Fruit fly (Drosophila melanogaster): Measurements from ENCODE around the gene CG13287.

Gene CG13287

dm6 chr3L:5932363-5932914 is 50.3 kb downstream of the CG13287 start, which contains the start of gene Rcc1 (continued):
- TF ChIP-seq dm (GFP tag; optimal IDR thresholded peaks at IDR 0.05) (peak; percentile 56), repo (GFP tag; optimal IDR thresholded peaks at IDR 0.05) (peak; percentile 9), ac (GFP tag; optimal IDR thresholded peaks at IDR 0.05) (peak; percentile 16), CG9932 (GFP tag; IDR thresholded peaks at IDR 0.05) (peak; percentile 43; the same call in 1 of the 2 replicates), chn (GFP tag; optimal IDR thresholded peaks at IDR 0.05) (peak; percentile 3), bigmax (GFP tag; optimal IDR thresholded peaks at IDR 0.05) (peak; percentile 94), fru (optimal IDR thresholded peaks at IDR 0.05) (no peak), dmrt11E (tag; optimal IDR thresholded peaks at IDR 0.05) (peak; percentile 24), Hsf (GFP tag; optimal IDR thresholded peaks at IDR 0.05) (peak; percentile 27), phol (tag; optimal IDR thresholded peaks at IDR 0.05) (peak; percentile 71), CG33213 (GFP tag; optimal IDR thresholded peaks at IDR 0.05) (peak; percentile 63), pzg (GFP tag; optimal IDR thresholded peaks at IDR 0.05) (peak; percentile 90), Sin3A (optimal IDR thresholded peaks at IDR 0.05) (peak; percentile 98), gsb-n (tag; optimal IDR thresholded peaks at IDR 0.05) (peak; percentile 2), YL-1 (GFP tag; optimal IDR thresholded peaks at IDR 0.05) (peak; percentile 28), BEAF-32 (GFP tag; optimal IDR thresholded peaks at IDR 0.05) (peak; percentile 74), amos (GFP tag; IDR thresholded peaks at IDR 0.05; ENCODE audit: partially characterized antibody) (peak; percentile 45), gfzf (GFP tag; optimal IDR thresholded peaks at IDR 0.05) (peak; percentile 70), CG3163 (GFP tag; optimal IDR thresholded peaks at IDR 0.05) (peak; percentile 30), CG30431 (GFP tag; optimal IDR thresholded peaks at IDR 0.05) (no peak), CG4360 (GFP tag; IDR thresholded peaks at IDR 0.05) (no peak), Myb (GFP tag; optimal IDR thresholded peaks at IDR 0.05) (peak; percentile 64), otp (GFP tag; IDR thresholded peaks at IDR 0.05) (0 out of 3 replicates have a peak, but pooled peaks have one; percentile 9), CG6854 (GFP tag; optimal IDR thresholded peaks at IDR 0.05) (no peak), pho (GFP tag; optimal IDR thresholded peaks at IDR 0.05) (peak; percentile 42), Bdp1 (GFP tag; optimal IDR thresholded peaks at IDR 0.05) (peak; percentile 10), NFAT (GFP tag; IDR thresholded peaks at IDR 0.05) (no peak), E2f2 (GFP tag; IDR thresholded peaks at IDR 0.05) (peak; percentile 94), CG10267 (tag; optimal IDR thresholded peaks at IDR 0.05) (peak; percentile 69), jumu (GFP tag; optimal IDR thresholded peaks at IDR 0.05) (peak; percentile 34), dpn (GFP tag; optimal IDR thresholded peaks at IDR 0.05) (peak; percentile 14 to 24), Abd-B (GFP tag; optimal IDR thresholded peaks at IDR 0.05) (no peak), NC2β (GFP tag; optimal IDR thresholded peaks at IDR 0.05) (peak; percentile 21), grn (GFP tag; optimal IDR thresholded peaks at IDR 0.05) (no peak), CG1603 (tag; optimal IDR thresholded peaks at IDR 0.05) (peak; percentile 80), unc-4 (GFP tag; IDR thresholded peaks at IDR 0.05; ENCODE audit: partially characterized antibody) (peak; percentile 64), da (GFP tag; optimal IDR thresholded peaks at IDR 0.05) (peak; percentile 79), CG10274 (GFP tag; optimal IDR thresholded peaks at IDR 0.05) (no peak), lola (GFP tag; optimal IDR thresholded peaks at IDR 0.05) (peak in 1 of 3 experiments; percentile 14), ERR (GFP tag; optimal IDR thresholded peaks at IDR 0.05) (peak; percentile 43), twi (tag; optimal IDR thresholded peaks at IDR 0.05) (peak; percentile 20), NfI (GFP tag; optimal IDR thresholded peaks at IDR 0.05) (peak; percentile 17), nmo (GFP tag; optimal IDR thresholded peaks at IDR 0.05) (peak; percentile 74), chinmo (GFP tag; IDR thresholded peaks at IDR 0.05; ENCODE audit: partially characterized antibody) (0 out of 4 replicates have a peak, but pooled peaks have one; percentile 69), Chrac-16 (GFP tag; optimal IDR thresholded peaks at IDR 0.05) (no peak), CG9609 (GFP tag; optimal IDR thresholded peaks at IDR 0.05) (peak; percentile 8), CG12659 (GFP tag; optimal IDR thresholded peaks at IDR 0.05) (peak; percentile 48), Lhr (GFP tag; optimal IDR thresholded peaks at IDR 0.05) (peak; percentile 83), CG18262 (tag; optimal IDR thresholded peaks at IDR 0.05) (peak; percentile 4), CG13775 (GFP tag; optimal IDR thresholded peaks at IDR 0.05) (peak; percentile 5)

Measured in whole organism, embryonic.